Worm (Caenorhabditis elegans): ENCODE results near the gene mab-23.

Gene mab-23

DNA sequence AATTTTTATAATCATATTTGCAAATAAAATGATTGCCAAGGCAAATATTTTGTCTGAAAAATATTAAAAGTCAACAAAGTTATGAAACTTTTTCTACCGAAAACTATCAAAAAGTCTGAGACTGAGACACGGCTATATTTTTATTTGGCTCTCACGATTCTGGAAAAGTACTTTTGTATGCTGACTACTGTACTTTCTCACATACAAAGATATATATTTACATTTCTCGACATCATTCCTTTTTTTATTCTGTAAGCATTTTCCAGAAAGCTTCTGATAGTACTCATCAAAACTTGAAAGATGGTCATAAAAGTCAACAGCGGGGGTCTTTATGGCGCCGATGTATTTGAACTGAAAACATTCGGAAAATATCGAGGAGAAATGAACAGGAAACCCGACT lies 15.3 kb downstream of the mab-23 start, which contains the start of gene aqp-6:
aqp-6 (plus strand) TSS at position 301 of the 400 bp plus-strand sequence.
- TF ChIP-seq flt-1 (GFP tag; IDR thresholded peaks at IDR 0.05) (no peak), tbx-37 (GFP tag; conservative IDR thresholded peaks at IDR 0.05) (no peak), pes-1 (GFP tag; IDR thresholded peaks at IDR 0.05) (no peak), scrt-1 (GFP tag; IDR thresholded peaks at IDR 0.05) (no peak), ceh-13 (GFP tag; optimal IDR thresholded peaks at IDR 0.05) (no peak), aly-1 (tag; optimal IDR thresholded peaks at IDR 0.05) (no peak), ama-1 (optimal IDR thresholded peaks at IDR 0.05) (no peak), ceh-36 (tag; optimal IDR thresholded peaks at IDR 0.05) (no peak), tra-4 (tag; optimal IDR thresholded peaks at IDR 0.05) (no peak), hmg-4 (GFP tag; optimal IDR thresholded peaks at IDR 0.05) (no peak), hmbx-1 (tag; optimal IDR thresholded peaks at IDR 0.05) (no peak), hnd-1 (tag; optimal IDR thresholded peaks at IDR 0.05) (no peak), sea-1 (GFP tag; conservative IDR thresholded peaks at IDR 0.05) (no peak), tbx-11 (GFP tag; IDR thresholded peaks at IDR 0.05) (no peak)

DNA sequence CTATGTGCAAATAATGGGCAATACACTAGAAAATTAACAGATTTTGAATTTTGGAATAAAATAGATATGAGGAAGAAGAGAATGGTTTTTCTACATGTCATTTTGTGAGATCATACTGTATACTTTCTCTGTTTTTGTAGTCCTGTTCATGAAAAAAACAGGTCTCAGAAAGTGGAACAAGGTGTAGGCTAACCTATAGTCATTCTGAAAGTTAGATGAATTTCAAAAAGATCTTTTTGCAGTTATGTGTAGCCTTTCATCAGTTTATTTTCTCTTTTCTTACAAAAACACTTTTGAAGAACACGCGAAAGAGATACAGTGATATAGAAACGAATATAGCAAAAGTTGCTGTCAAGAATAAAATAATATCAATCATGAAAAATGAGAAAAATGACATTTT lies 21.3 kb downstream of the mab-23 start, which contains the start of gene ugt-35:
ugt-35 (minus strand) TSS at position 101 of the 400 bp plus-strand sequence.
- no peak for TF ChIP-seq F13C5.2 (tag; optimal IDR thresholded peaks at IDR 0.05)
- TF ChIP-seq hmbx-1 (tag; optimal IDR thresholded peaks at IDR 0.05), result no peak
- TF ChIP-seq ceh-36 (tag; optimal IDR thresholded peaks at IDR 0.05), result no peak
- no peak for TF ChIP-seq ceh-13 (GFP tag; optimal IDR thresholded peaks at IDR 0.05)
- TF ChIP-seq tra-4 (tag; optimal IDR thresholded peaks at IDR 0.05), result no peak
- TF ChIP-seq B0310.2 (tag; optimal IDR thresholded peaks at IDR 0.05), result no peak
- no peak for TF ChIP-seq sea-1 (GFP tag; conservative IDR thresholded peaks at IDR 0.05)
- TF ChIP-seq hmg-4 (GFP tag; optimal IDR thresholded peaks at IDR 0.05), result no peak
- TF ChIP-seq hnd-1 (tag; optimal IDR thresholded peaks at IDR 0.05), result no peak
- TF ChIP-seq tbx-11 (GFP tag; IDR thresholded peaks at IDR 0.05), result no peak
- TF ChIP-seq scrt-1 (GFP tag; IDR thresholded peaks at IDR 0.05), result no peak
- no peak for TF ChIP-seq aly-1 (tag; optimal IDR thresholded peaks at IDR 0.05)
- no peak for TF ChIP-seq ets-7 (tag; optimal IDR thresholded peaks at IDR 0.05)
- TF ChIP-seq pes-1 (GFP tag; IDR thresholded peaks at IDR 0.05), result no peak
- TF ChIP-seq flt-1 (GFP tag; IDR thresholded peaks at IDR 0.05), result no peak
- TF ChIP-seq tbx-37 (GFP tag; conservative IDR thresholded peaks at IDR 0.05), result no peak
- TF ChIP-seq ama-1 (optimal IDR thresholded peaks at IDR 0.05), result no peak

DNA sequence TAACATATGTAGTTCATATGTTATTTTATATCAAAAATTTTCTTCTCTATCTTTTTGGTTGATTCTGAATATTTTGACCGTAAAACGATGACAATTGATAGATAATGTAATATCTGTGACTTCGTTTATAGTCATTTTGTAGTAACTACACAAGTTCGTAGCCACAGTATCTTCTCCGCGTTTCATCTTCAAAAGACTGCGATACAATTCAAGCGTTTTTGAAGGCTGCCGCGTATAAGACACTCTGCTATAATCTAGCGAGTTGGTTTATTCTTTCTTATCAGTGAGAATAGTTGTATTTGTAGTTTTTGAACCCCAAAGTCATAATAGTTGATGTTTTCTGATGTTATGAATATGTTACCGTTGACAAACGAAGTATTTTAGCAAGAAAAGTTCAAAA lies 24.1 kb downstream of the mab-23 start, which contains the start of gene ugt-34:
ugt-34 (minus strand) TSS at position 21 of the 400 bp plus-strand sequence.
- no peak for TF ChIP-seq F13C5.2 (tag; optimal IDR thresholded peaks at IDR 0.05)
- TF ChIP-seq hmbx-1 (tag; optimal IDR thresholded peaks at IDR 0.05), result no peak
- no peak for TF ChIP-seq flt-1 (GFP tag; IDR thresholded peaks at IDR 0.05)
- TF ChIP-seq hmg-4 (GFP tag; optimal IDR thresholded peaks at IDR 0.05), result no peak
- no peak for TF ChIP-seq aly-1 (tag; optimal IDR thresholded peaks at IDR 0.05)
- TF ChIP-seq ets-7 (tag; optimal IDR thresholded peaks at IDR 0.05), result no peak
- TF ChIP-seq pes-1 (GFP tag; IDR thresholded peaks at IDR 0.05), result no peak
- TF ChIP-seq B0310.2 (tag; optimal IDR thresholded peaks at IDR 0.05), result no peak
- TF ChIP-seq ceh-36 (tag; optimal IDR thresholded peaks at IDR 0.05), result no peak
- TF ChIP-seq tbx-37 (GFP tag; conservative IDR thresholded peaks at IDR 0.05), result no peak

- TF ChIP-seq scrt-1 (GFP tag; IDR thresholded peaks at IDR 0.05) (no peak), aly-1 (tag; optimal IDR thresholded peaks at IDR 0.05) (no peak), flt-1 (GFP tag; IDR thresholded peaks at IDR 0.05) (0 out of 2 replicates have a peak, but pooled peaks have one; percentile 12)
Observed at ce11 chrV:10657959-10658358, 25.1 kb downstream of the mab-23 start, which contains the start of gene tut-2. TSS of gene tut-2 (plus strand) at chrV:10658235.

ce11 chrV:10659343-10659742 lies 26.5 kb downstream of the mab-23 start:
- TF ChIP-seq ceh-36 (tag; optimal IDR thresholded peaks at IDR 0.05), result no peak

DNA sequence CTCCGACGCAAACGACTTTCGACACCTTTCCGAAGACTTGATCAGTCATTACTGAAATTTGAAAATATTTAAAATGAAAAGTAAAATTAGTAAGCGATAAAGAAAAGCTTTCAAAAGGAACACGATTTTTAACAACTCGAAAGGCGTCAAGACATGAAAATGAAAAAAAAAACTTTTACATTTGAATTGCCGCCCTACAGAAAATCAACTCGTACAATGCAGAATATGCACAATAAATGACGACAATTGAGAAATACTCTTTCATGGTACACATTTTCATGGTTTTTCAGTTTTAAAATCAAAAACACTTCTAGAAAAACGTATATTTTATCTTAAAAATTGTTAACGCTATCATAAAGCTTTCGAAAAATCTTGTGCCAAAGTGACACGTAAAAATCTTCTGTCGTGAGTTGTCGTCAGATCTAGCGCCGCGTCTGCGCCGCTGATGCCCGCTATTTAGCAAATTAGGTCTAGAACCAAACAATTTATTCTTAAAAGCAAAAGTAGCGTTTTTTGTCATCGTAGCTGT lies 28.6 kb downstream of the mab-23 start, which contains the start of gene sqv-4:
sqv-4 (minus strand) TSS at position 51 of the 529 bp plus-strand sequence.
- TF ChIP-seq sea-1 (GFP tag; conservative IDR thresholded peaks at IDR 0.05), result no peak
- no peak for TF ChIP-seq aly-1 (tag; optimal IDR thresholded peaks at IDR 0.05)
- TF ChIP-seq tra-4 (tag; optimal IDR thresholded peaks at IDR 0.05), result no peak
- no peak for TF ChIP-seq pes-1 (GFP tag; IDR thresholded peaks at IDR 0.05)
- TF ChIP-seq ceh-13 (GFP tag; optimal IDR thresholded peaks at IDR 0.05), result no peak
- TF ChIP-seq ceh-36 (tag; optimal IDR thresholded peaks at IDR 0.05), result no peak
- no peak for TF ChIP-seq hmbx-1 (tag; optimal IDR thresholded peaks at IDR 0.05)
- TF ChIP-seq ets-7 (tag; optimal IDR thresholded peaks at IDR 0.05), result no peak
- no peak for TF ChIP-seq flt-1 (GFP tag; IDR thresholded peaks at IDR 0.05)
- no peak for TF ChIP-seq tbx-37 (GFP tag; conservative IDR thresholded peaks at IDR 0.05)
- no peak for TF ChIP-seq scrt-1 (GFP tag; IDR thresholded peaks at IDR 0.05)
- TF ChIP-seq hnd-1 (tag; optimal IDR thresholded peaks at IDR 0.05), result no peak
- TF ChIP-seq ama-1 (optimal IDR thresholded peaks at IDR 0.05), result no peak
- no peak for TF ChIP-seq hmg-4 (GFP tag; optimal IDR thresholded peaks at IDR 0.05)
- TF ChIP-seq F13C5.2 (tag; optimal IDR thresholded peaks at IDR 0.05), result no peak
- no peak for TF ChIP-seq tbx-11 (GFP tag; IDR thresholded peaks at IDR 0.05)
- no peak for TF ChIP-seq B0310.2 (tag; optimal IDR thresholded peaks at IDR 0.05)

DNA sequence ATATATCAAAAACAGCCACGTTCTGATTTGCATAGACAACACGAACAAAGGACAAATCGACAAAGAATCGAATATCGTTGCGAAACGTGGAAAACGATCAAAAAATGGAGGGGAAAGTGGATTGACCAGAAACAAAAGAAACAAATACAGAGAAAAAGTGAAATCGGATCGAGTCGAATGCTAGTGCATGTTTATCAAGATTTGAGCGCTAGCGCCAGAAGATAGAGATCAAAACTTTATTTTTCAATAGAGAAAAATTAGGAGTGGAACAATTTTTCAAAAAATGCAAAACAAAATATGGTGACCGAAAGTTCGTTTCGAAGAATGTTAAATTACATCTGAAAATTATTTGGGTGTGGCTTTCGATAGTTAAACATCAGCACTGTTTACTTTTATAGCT lies 29.1 kb downstream of the mab-23 start:
- no peak for TF ChIP-seq pes-1 (GFP tag; IDR thresholded peaks at IDR 0.05)
- TF ChIP-seq ceh-13 (GFP tag; optimal IDR thresholded peaks at IDR 0.05), result no peak
- TF ChIP-seq hmbx-1 (tag; optimal IDR thresholded peaks at IDR 0.05), result no peak
- TF ChIP-seq ets-7 (tag; optimal IDR thresholded peaks at IDR 0.05), result no peak
- no peak for TF ChIP-seq scrt-1 (GFP tag; IDR thresholded peaks at IDR 0.05)
- TF ChIP-seq B0310.2 (tag; optimal IDR thresholded peaks at IDR 0.05), result no peak
- TF ChIP-seq flt-1 (GFP tag; IDR thresholded peaks at IDR 0.05), result no peak
- TF ChIP-seq tbx-11 (GFP tag; IDR thresholded peaks at IDR 0.05), result no peak
- no peak for TF ChIP-seq sea-1 (GFP tag; conservative IDR thresholded peaks at IDR 0.05)
- no peak for TF ChIP-seq tra-4 (tag; optimal IDR thresholded peaks at IDR 0.05)
- no peak for TF ChIP-seq F13C5.2 (tag; optimal IDR thresholded peaks at IDR 0.05)
- no peak for TF ChIP-seq aly-1 (tag; optimal IDR thresholded peaks at IDR 0.05)
- no peak for TF ChIP-seq tbx-37 (GFP tag; conservative IDR thresholded peaks at IDR 0.05)
- TF ChIP-seq ceh-36 (tag; optimal IDR thresholded peaks at IDR 0.05), result no peak
- TF ChIP-seq ama-1 (optimal IDR thresholded peaks at IDR 0.05), result no peak
- TF ChIP-seq hmg-4 (GFP tag; optimal IDR thresholded peaks at IDR 0.05), result no peak
- TF ChIP-seq hnd-1 (tag; optimal IDR thresholded peaks at IDR 0.05), result no peak
